Worm (Caenorhabditis elegans) whole organism, L2 larva: ENCODE results near the gene Y27F2A.8.

Source experiments
- C34F6.9 ChIP-seq: fragments of 150-350 bp; optimal IDR thresholded peaks from 2 replicates; lab custom pipeline; 2014; ENCODE audit warnings: missing biosample characterization, missing genetic modification characterization
- Y55F3AM.14 ChIP-seq: fragments of 200-800 bp; sonication (Bioruptor generic); optimal IDR thresholded peaks from 2 replicates; lab custom pipeline; 2018; ENCODE audit warnings: mild to moderate bottlenecking, missing genetic modification characterization, missing compliant biosample characterization
- ZK546.5 ChIP-seq: sonication (generic microtip); optimal IDR thresholded peaks from 2 replicates; lab custom pipeline; 2017; ENCODE audit warnings: missing biosample characterization, missing genetic modification characterization
- alr-1 ChIP-seq: fragments of 150-350 bp; optimal IDR thresholded peaks from 2 replicates; lab custom pipeline; 2014; ENCODE audit warnings: missing biosample characterization, missing genetic modification characterization
- aly-2 ChIP-seq: fragments of 150-350 bp; optimal IDR thresholded peaks from 2 replicates; lab custom pipeline; 2014; ENCODE audit warnings: missing biosample characterization, missing genetic modification characterization
- ceh-16 ChIP-seq: fragments of 150-350 bp; optimal IDR thresholded peaks from 2 replicates; lab custom pipeline; 2014; ENCODE audit warnings: missing biosample characterization, missing genetic modification characterization
- ceh-82 ChIP-seq: fragments of 150-350 bp; optimal IDR thresholded peaks from 2 replicates; lab custom pipeline; 2014; ENCODE audit warnings: missing biosample characterization, missing genetic modification characterization
- crh-2 ChIP-seq: sonication (generic microtip); optimal IDR thresholded peaks from 2 replicates; lab custom pipeline; 2017; ENCODE audit warnings: missing biosample characterization, missing genetic modification characterization
- dmd-4 ChIP-seq: sonication (generic microtip); optimal IDR thresholded peaks from 2 replicates; lab custom pipeline; 2017; ENCODE audit warnings: missing biosample characterization, missing genetic modification characterization
- elt-1 ChIP-seq: fragments of 150-350 bp; optimal IDR thresholded peaks from 2 replicates; lab custom pipeline; 2014; ENCODE audit warnings: missing biosample characterization, missing genetic modification characterization
- elt-3 ChIP-seq: sonication (generic microtip); optimal IDR thresholded peaks from 2 replicates; lab custom pipeline; 2017; ENCODE audit warnings: missing biosample characterization, missing genetic modification characterization
- fos-1 ChIP-seq: fragments of 150-350 bp; optimal IDR thresholded peaks from 2 replicates; lab custom pipeline; 2014; ENCODE audit warnings: missing biosample characterization, missing genetic modification characterization
- gmeb-1 ChIP-seq: fragments of 150-350 bp; optimal IDR thresholded peaks from 2 replicates; lab custom pipeline; 2014; ENCODE audit warnings: missing biosample characterization, missing genetic modification characterization
- lin-11 ChIP-seq: fragments of 150-350 bp; sonication (generic microtip); optimal IDR thresholded peaks from 2 replicates; lab custom pipeline; 2014; ENCODE audit warnings: missing biosample characterization, missing genetic modification characterization, inconsistent platforms, mixed read lengths
- lin-13 ChIP-seq: fragments of 150-350 bp; optimal IDR thresholded peaks from 2 replicates; lab custom pipeline; 2014; ENCODE audit warnings: missing biosample characterization, missing genetic modification reagents, missing genetic modification characterization
- lin-39 ChIP-seq: fragments of 150-350 bp; optimal IDR thresholded peaks from 2 replicates; lab custom pipeline; 2014; ENCODE audit warnings: missing biosample characterization, missing genetic modification reagents, missing genetic modification characterization
- lsy-2 ChIP-seq, 2 experiments: fragments of 150-350 bp in 1 of 2; sonication (generic microtip) in 1 of 2; optimal IDR thresholded peaks; 2 replicates each; lab custom pipeline; 2014 to 2017; ENCODE audit warnings: missing biosample characterization in 2 of 2, missing genetic modification characterization in 2 of 2
- mab-5 ChIP-seq: fragments of 150-350 bp; optimal IDR thresholded peaks from 2 replicates; lab custom pipeline; 2014; ENCODE audit warnings: missing biosample characterization, missing genetic modification characterization
- mdl-1 ChIP-seq, 2 experiments: fragments of 150-350 bp in 1 of 2; sonication (generic microtip) in 1 of 2; optimal IDR thresholded peaks; 2 replicates each; lab custom pipeline; 2017; ENCODE audit warnings: missing biosample characterization in 2 of 2, missing genetic modification characterization in 2 of 2
- nhr-10 ChIP-seq: sonication (generic microtip); optimal IDR thresholded peaks from 2 replicates; lab custom pipeline; 2017; ENCODE audit warnings: missing biosample characterization, missing genetic modification characterization
- nhr-11 ChIP-seq: fragments of 150-350 bp; optimal IDR thresholded peaks from 2 replicates; lab custom pipeline; 2014; ENCODE audit warnings: missing biosample characterization, missing genetic modification characterization
- nhr-21 ChIP-seq: fragments of 150-350 bp; optimal IDR thresholded peaks from 2 replicates; lab custom pipeline; 2014; ENCODE audit warnings: missing biosample characterization, missing genetic modification characterization
- nhr-23 ChIP-seq: fragments of 150-350 bp; optimal IDR thresholded peaks from 2 replicates; lab custom pipeline; 2014; ENCODE audit warnings: missing biosample characterization, missing genetic modification reagents, missing genetic modification characterization
- nhr-6 ChIP-seq: fragments of 150-350 bp; optimal IDR thresholded peaks from 2 replicates; lab custom pipeline; 2014; ENCODE audit warnings: missing biosample characterization, missing genetic modification characterization
- nhr-77 ChIP-seq: fragments of 150-350 bp; optimal IDR thresholded peaks from 2 replicates; lab custom pipeline; 2014; ENCODE audit warnings: missing biosample characterization, missing genetic modification characterization
- sem-4 ChIP-seq: fragments of 150-350 bp; optimal IDR thresholded peaks from 2 replicates; lab custom pipeline; 2014; ENCODE audit warnings: missing biosample characterization, missing genetic modification reagents, missing genetic modification characterization
- skn-1 ChIP-seq: sonication (generic microtip); optimal IDR thresholded peaks from 2 replicates; lab custom pipeline; 2017; ENCODE audit warnings: missing biosample characterization, missing genetic modification characterization
- sma-3 ChIP-seq: sonication (generic microtip); optimal IDR thresholded peaks from 2 replicates; lab custom pipeline; 2016; ENCODE audit warnings: missing genetic modification reagents, missing genetic modification characterization, missing compliant biosample characterization
- sma-9 ChIP-seq, 2 experiments: fragments of 150-350 bp in 1 of 2; sonication (generic microtip) in 1 of 2; optimal IDR thresholded peaks; 2 replicates each; lab custom pipeline; 2014 to 2016; ENCODE audit warnings: missing genetic modification characterization in 2 of 2, mild to moderate bottlenecking in 1 of 2, missing biosample characterization in 1 of 2, missing compliant biosample characterization in 1 of 2, missing genetic modification reagents in 1 of 2, moderate library complexity in 1 of 2
- snpc-4 ChIP-seq: fragments of 150-350 bp; optimal IDR thresholded peaks from 2 replicates; lab custom pipeline; 2014; ENCODE audit warnings: missing biosample characterization, missing genetic modification characterization
- unc-55 ChIP-seq: fragments of 150-350 bp; sonication (generic microtip); optimal IDR thresholded peaks from 3 replicates; lab custom pipeline; 2014; ENCODE audit warnings: missing biosample characterization, missing genetic modification reagents, missing genetic modification characterization
- unc-62 ChIP-seq: fragments of 150-350 bp; optimal IDR thresholded peaks from 2 replicates; lab custom pipeline; 2014; ENCODE audit warnings: missing biosample characterization, missing genetic modification reagents, missing genetic modification characterization
- ztf-1 ChIP-seq: fragments of 200-800 bp; sonication (Bioruptor generic); conservative IDR thresholded peaks from 2 replicates; pipeline ENCODE4 v1.3.6; 2022; ENCODE audit warnings: missing genetic modification characterization, missing compliant biosample characterization
- ztf-4 ChIP-seq: fragments of 150-350 bp; optimal IDR thresholded peaks from 2 replicates; lab custom pipeline; 2014; ENCODE audit warnings: missing biosample characterization, missing genetic modification characterization

Y27F2A.8 gene

ce11 chrII:3148404-3148803 lies 35.2 kb upstream of the Y27F2A.8 start:
- TF ChIP-seq nhr-77 (tag; lab: Kevin White, UChicago) (no peak), ceh-16 (tag; lab: Kevin White, UChicago) (no peak), sma-9 (GFP tag; optimal IDR thresholded peaks at IDR 0.05; lab: Kevin White, UChicago) (no peak), sma-9 (tag; optimal IDR thresholded peaks at IDR 0.05; lab: Kevin White, UChicago) (no peak), lin-11 (no peak), elt-3 (no peak), crh-2 (tag; lab: Kevin White, UChicago) (no peak), ztf-4 (no peak), gmeb-1 (no peak), Y55F3AM.14 (GFP tag; lab: Kevin White, UChicago) (no peak), unc-55 (GFP tag; lab: Kevin White, UChicago) (no peak), alr-1 (tag; lab: Kevin White, UChicago) (no peak), nhr-6 (tag; lab: Kevin White, UChicago) (no peak), nhr-23 (tag; lab: Kevin White, UChicago) (no peak), nhr-11 (tag; lab: Kevin White, UChicago) (no peak)

- no peak for TF ChIP-seq lsy-2 (tag; optimal IDR thresholded peaks at IDR 0.05; lab: Kevin White, UChicago)
- TF ChIP-seq dmd-4, result no peak
- TF ChIP-seq fos-1 (tag; lab: Kevin White, UChicago), result no peak
- no peak for TF ChIP-seq mdl-1 (tag; optimal IDR thresholded peaks at IDR 0.05; lab: Kevin White, UChicago)
Measured at ce11 chrII:3149521-3150190, 33.9 kb upstream of the Y27F2A.8 start, which contains the start of the genes T10D4.11 and T10D4.1. TSS of gene T10D4.11 (minus strand) at chrII:3149621. TSS of gene T10D4.1 (plus strand) at chrII:3150140.

- TF ChIP-seq ZK546.5, result no peak
- no peak for TF ChIP-seq C34F6.9 (tag; lab: Kevin White, UChicago)
- TF ChIP-seq lin-39 (tag; lab: Kevin White, UChicago), result no peak
- TF ChIP-seq lin-13 (GFP tag; lab: Kevin White, UChicago), result no peak
- TF ChIP-seq elt-1 (tag; lab: Kevin White, UChicago), result no peak
- no peak for TF ChIP-seq nhr-77 (tag; lab: Kevin White, UChicago)
- TF ChIP-seq ceh-82 (tag; lab: Kevin White, UChicago), result no peak
- TF ChIP-seq ztf-4, result no peak
- no peak for TF ChIP-seq mab-5
- TF ChIP-seq nhr-23 (tag; lab: Kevin White, UChicago), result no peak
- no peak for TF ChIP-seq nhr-21 (tag; lab: Kevin White, UChicago)
- TF ChIP-seq mdl-1 (tag; optimal IDR thresholded peaks at IDR 0.05; lab: Kevin White, UChicago), result no peak
- no peak for TF ChIP-seq unc-62 (GFP tag; lab: Kevin White, UChicago)
- no peak for TF ChIP-seq sem-4 (tag; lab: Kevin White, UChicago)
- TF ChIP-seq aly-2 (tag; lab: Kevin White, UChicago), result no peak
- TF ChIP-seq ceh-16 (tag; lab: Kevin White, UChicago), result no peak
- no peak for TF ChIP-seq gmeb-1
- TF ChIP-seq snpc-4, result no peak
- TF ChIP-seq elt-3, result no peak
- TF ChIP-seq, all 48 proteins: peak for 0
Measured at ce11 chrII:3151615-3152014, 32.0 kb upstream of the Y27F2A.8 start, which contains the start of the genes T10D4.14 and T10D4.19. TSS of gene T10D4.14 (minus strand) at chrII:3151715. TSS of gene T10D4.19 (plus strand) at chrII:3151918.

ce11 chrII:3154383-3154782 lies 29.2 kb upstream of the Y27F2A.8 start, which contains the start of gene sri-32:
TSS of gene sri-32 (minus strand) at chrII:3154483.
- TF ChIP-seq nhr-77 (tag; lab: Kevin White, UChicago) (no peak), skn-1 (tag; lab: Kevin White, UChicago) (no peak), sma-3 (GFP tag; lab: Kevin White, UChicago) (no peak), snpc-4 (no peak), nhr-11 (tag; lab: Kevin White, UChicago) (no peak)
- TF ChIP-seq, all 48 proteins: peak for 0

ce11 chrII:3156749-3157148 lies 26.8 kb upstream of the Y27F2A.8 start, which contains the start of gene sri-33:
TSS of gene sri-33 (minus strand) at chrII:3156849.
- TF ChIP-seq nhr-21 (tag; lab: Kevin White, UChicago), result peak; percentile 5
- TF ChIP-seq nhr-10 (tag; lab: Kevin White, UChicago), result no peak
- TF ChIP-seq sem-4 (tag; lab: Kevin White, UChicago), result no peak
- TF ChIP-seq ztf-4, result no peak
- TF ChIP-seq ztf-1 (GFP tag; lab: Robert Waterston, UW), result no peak
- no peak for TF ChIP-seq alr-1 (tag; lab: Kevin White, UChicago)
- no peak for TF ChIP-seq sma-9 (GFP tag; optimal IDR thresholded peaks at IDR 0.05; lab: Kevin White, UChicago)
- TF ChIP-seq sma-9 (tag; optimal IDR thresholded peaks at IDR 0.05; lab: Kevin White, UChicago), result no peak
